Worm (Caenorhabditis elegans): Measurements from ENCODE around the gene T27E7.4.

DNA sequence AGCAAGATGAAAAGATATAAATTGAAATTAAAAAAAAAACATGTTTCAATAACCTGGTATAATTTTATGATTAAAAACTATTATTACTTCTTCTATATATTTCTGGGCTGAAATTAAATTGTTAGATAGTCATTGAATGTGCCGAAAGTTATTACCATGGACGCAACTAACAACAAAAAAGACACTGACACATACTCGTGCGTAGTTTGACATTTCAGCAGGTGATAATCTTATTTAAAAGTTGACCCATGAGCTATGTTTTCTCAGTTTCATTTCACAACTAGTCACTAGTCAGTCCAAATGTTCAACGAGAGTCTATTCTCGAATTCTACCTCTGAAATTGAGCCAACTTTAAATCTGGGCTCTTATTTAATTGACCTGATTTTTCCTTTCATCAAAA is 6.1 kb downstream of the T27E7.4 start, which contains the start of gene T27E7.3:
- no peak for TF ChIP-seq nhr-11 (tag; optimal IDR thresholded peaks at IDR 0.05)
- no peak for TF ChIP-seq nhr-237 (tag; optimal IDR thresholded peaks at IDR 0.05)
- TF ChIP-seq pqm-1 (tag; optimal IDR thresholded peaks at IDR 0.05): no peak
- no peak for TF ChIP-seq nhr-77 (tag; optimal IDR thresholded peaks at IDR 0.05)
- no peak for TF ChIP-seq elt-3 (tag; optimal IDR thresholded peaks at IDR 0.05)
- no peak for TF ChIP-seq eor-1 (tag; optimal IDR thresholded peaks at IDR 0.05)
- TF ChIP-seq zag-1 (tag; optimal IDR thresholded peaks at IDR 0.05): no peak
- no peak for TF ChIP-seq nhr-25 (tag; optimal IDR thresholded peaks at IDR 0.05)
- no peak for TF ChIP-seq elt-2 (tag; optimal IDR thresholded peaks at IDR 0.05)
